Fruit fly (Drosophila melanogaster) whole organism, embryonic: ENCODE data around the gene Cyp9f2.

Source experiments
- Adf1 ChIP-seq: fragments of 200-800 bp; sonication (Bioruptor generic); IDR thresholded peaks from 2 replicates; pipeline ENCODE4 v1.3.6; 2022; ENCODE audit warnings: missing biosample characterization, missing genetic modification characterization
- Blimp-1 ChIP-seq: fragments of 200-800 bp; sonication (Bioruptor generic); optimal IDR thresholded peaks from 3 replicates; lab custom pipeline; 2018; ENCODE audit warnings: missing biosample characterization, missing genetic modification characterization, mild to moderate bottlenecking, moderate library complexity, missing genetic modification reagents
- Bteb2 ChIP-seq: fragments of 200-800 bp; sonication (Bioruptor generic); optimal IDR thresholded peaks from 2 replicates; lab custom pipeline; 2016; ENCODE audit warnings: missing biosample characterization, missing genetic modification characterization
- CG1024 ChIP-seq: fragments of 200-800 bp; sonication (Bioruptor generic); IDR thresholded peaks from 2 replicates; pipeline ENCODE4 v1.3.6; 2022; ENCODE audit warnings: missing biosample characterization, missing genetic modification characterization
- CG10267 ChIP-seq: fragments of 200-800 bp; sonication (Bioruptor generic); optimal IDR thresholded peaks from 2 replicates; lab custom pipeline; 2018; ENCODE audit warnings: missing biosample characterization, mild to moderate bottlenecking, missing genetic modification characterization, moderate library complexity
- CG10321 ChIP-seq: fragments of 200-800 bp; sonication (Bioruptor generic); IDR thresholded peaks from 2 replicates; pipeline ENCODE4 v1.3.6; 2022; ENCODE audit warnings: missing biosample characterization, missing genetic modification characterization
- CG10462 ChIP-seq: fragments of 200-800 bp; sonication (Bioruptor generic); optimal IDR thresholded peaks from 2 replicates; lab custom pipeline; 2016; ENCODE audit warnings: missing biosample characterization, missing genetic modification characterization
- CG11456 ChIP-seq: fragments of 200-800 bp; sonication (Bioruptor generic); IDR thresholded peaks from 3 replicates; pipeline ENCODE4 v1.3.6; 2022; ENCODE audit warnings: missing biosample characterization, missing genetic modification characterization
- CG11504 ChIP-seq: fragments of 200-800 bp; sonication (Bioruptor generic); optimal IDR thresholded peaks from 3 replicates; lab custom pipeline; 2019; ENCODE audit warnings: missing biosample characterization, mild to moderate bottlenecking, missing genetic modification characterization, moderate library complexity
- CG12299 ChIP-seq: fragments of 200-800 bp; sonication (Bioruptor generic); optimal IDR thresholded peaks from 2 replicates; lab custom pipeline; 2018; ENCODE audit warnings: missing biosample characterization, mild to moderate bottlenecking, missing genetic modification characterization
- CG13296 ChIP-seq: fragments of 200-800 bp; sonication (Bioruptor generic); optimal IDR thresholded peaks from 3 replicates; lab custom pipeline; 2018; ENCODE audit warnings: missing biosample characterization, mild to moderate bottlenecking, missing genetic modification characterization
- CG13424 ChIP-seq: fragments of 200-800 bp; sonication (Bioruptor generic); optimal IDR thresholded peaks from 2 replicates; lab custom pipeline; 2019; ENCODE audit warnings: missing biosample characterization, mild to moderate bottlenecking, missing genetic modification characterization, moderate library complexity
- CG15514 ChIP-seq: fragments of 200-800 bp; sonication (Bioruptor generic); optimal IDR thresholded peaks from 3 replicates; lab custom pipeline; 2017; ENCODE audit warnings: missing biosample characterization, missing genetic modification characterization, mild to moderate bottlenecking, moderate library complexity, missing genetic modification reagents
- CG1602 ChIP-seq: fragments of 200-800 bp; sonication (Bioruptor generic); optimal IDR thresholded peaks from 3 replicates; lab custom pipeline; 2016; ENCODE audit warnings: missing biosample characterization, missing genetic modification characterization
- CG16815 ChIP-seq: fragments of 200-800 bp; sonication (Bioruptor generic); optimal IDR thresholded peaks from 3 replicates; lab custom pipeline; 2017; ENCODE audit warnings: missing biosample characterization, mild to moderate bottlenecking, missing genetic modification characterization
- CG17568 ChIP-seq: fragments of 200-800 bp; sonication (Bioruptor generic); optimal IDR thresholded peaks from 2 replicates; lab custom pipeline; 2018; ENCODE audit warnings: missing biosample characterization, mild to moderate bottlenecking, missing genetic modification characterization, moderate library complexity
- CG17802 ChIP-seq: fragments of 200-800 bp; sonication (Bioruptor generic); optimal IDR thresholded peaks from 2 replicates; lab custom pipeline; 2018; ENCODE audit warnings: missing biosample characterization, mild to moderate bottlenecking, missing genetic modification characterization, moderate library complexity
- CG2129 ChIP-seq: fragments of 200-800 bp; sonication (Bioruptor generic); IDR thresholded peaks from 2 replicates; pipeline ENCODE4 v1.3.6; 2022; ENCODE audit warnings: missing biosample characterization, missing genetic modification characterization; ENCODE audit not compliant: partially characterized antibody
- CG32767 ChIP-seq: fragments of 200-800 bp; sonication (Bioruptor generic); IDR thresholded peaks from 2 replicates; pipeline ENCODE4 v1.3.6; 2022; ENCODE audit warnings: missing biosample characterization, missing genetic modification characterization
- CG32772 ChIP-seq: fragments of 200-800 bp; sonication (Bioruptor generic); IDR thresholded peaks from 2 replicates; pipeline ENCODE4 v1.3.6; 2022; ENCODE audit warnings: missing biosample characterization, missing genetic modification characterization
- CG3726 ChIP-seq: fragments of 200-800 bp; sonication (Bioruptor generic); IDR thresholded peaks from 3 replicates; pipeline ENCODE4, ENCODE4 v1.3.6; 2022; ENCODE audit warnings: missing biosample characterization, missing genetic modification characterization
- CG4360 ChIP-seq: fragments of 200-800 bp; sonication (Bioruptor generic); IDR thresholded peaks from 2 replicates; pipeline ENCODE4 v1.3.6; 2022; ENCODE audit warnings: missing biosample characterization, missing genetic modification characterization
- CG6654 ChIP-seq: fragments of 200-800 bp; sonication (Bioruptor generic); optimal IDR thresholded peaks from 2 replicates; lab custom pipeline; 2017; ENCODE audit warnings: missing biosample characterization, mild to moderate bottlenecking, missing genetic modification characterization
- CG8944 ChIP-seq: fragments of 200-800 bp; sonication (Bioruptor generic); optimal IDR thresholded peaks from 3 replicates; lab custom pipeline; 2016; ENCODE audit warnings: missing biosample characterization, missing genetic modification characterization
- Dfd ChIP-seq, 2 experiments: fragments of >200 bp; optimal IDR thresholded peaks; 2 replicates each; lab custom pipeline; 2017; ENCODE audit warnings: missing biosample characterization in 2 of 2, missing genetic modification characterization in 2 of 2
- Dll ChIP-seq: fragments of 200-800 bp; sonication (Bioruptor generic); IDR thresholded peaks from 4 replicates; pipeline ENCODE4 v1.3.6; 2022; ENCODE audit warnings: missing biosample characterization, missing genetic modification characterization; ENCODE audit not compliant: partially characterized antibody
- Ets65A ChIP-seq: fragments of 200-800 bp; sonication (Bioruptor generic); peaks from one replicate; lab custom pipeline; 2016; ENCODE audit warnings: missing biosample characterization, missing genetic modification characterization
- Meics ChIP-seq: fragments of 200-800 bp; sonication (Bioruptor generic); optimal IDR thresholded peaks from 2 replicates; lab custom pipeline; 2017; ENCODE audit warnings: missing biosample characterization, mild to moderate bottlenecking, missing genetic modification characterization
- NC2α ChIP-seq: fragments of 200-800 bp; sonication (Bioruptor generic); optimal IDR thresholded peaks from 2 replicates; lab custom pipeline; 2016; ENCODE audit warnings: missing biosample characterization, missing genetic modification characterization
- Optix ChIP-seq: fragments of 200-800 bp; sonication (Bioruptor generic); IDR thresholded peaks from 3 replicates; pipeline ENCODE4 v1.3.6; 2022; ENCODE audit warnings: missing biosample characterization, missing genetic modification characterization
- Rx ChIP-seq: fragments of 200-800 bp; sonication (Bioruptor generic); IDR thresholded peaks from 2 replicates; pipeline ENCODE4 v1.3.6; 2022; ENCODE audit warnings: missing biosample characterization, missing genetic modification characterization
- Xrp1 ChIP-seq: fragments of 200-800 bp; sonication (Bioruptor generic); IDR thresholded peaks from 2 replicates; pipeline ENCODE4 v1.3.6; 2022; ENCODE audit warnings: missing biosample characterization, missing genetic modification characterization
- aop ChIP-seq: fragments of 200-800 bp; sonication (Bioruptor generic); IDR thresholded peaks from 2 replicates; pipeline ENCODE4 v1.3.6; 2022; ENCODE audit warnings: missing biosample characterization, missing genetic modification characterization
- ase ChIP-seq: fragments of 200-800 bp; sonication (Bioruptor generic); IDR thresholded peaks from 3 replicates; pipeline ENCODE4 v1.3.6; 2022; ENCODE audit warnings: missing biosample characterization, missing genetic modification characterization
- bab2 ChIP-seq: fragments of 200-800 bp; sonication (Bioruptor generic); optimal IDR thresholded peaks from 2 replicates; lab custom pipeline; 2016; ENCODE audit warnings: missing biosample characterization, missing genetic modification characterization
- br ChIP-seq: fragments of >200 bp; optimal IDR thresholded peaks from 2 replicates; lab custom pipeline; 2017
- btn ChIP-seq: fragments of 200-800 bp; sonication (Bioruptor generic); optimal IDR thresholded peaks from 2 replicates; lab custom pipeline; 2016; ENCODE audit warnings: missing biosample characterization, missing genetic modification characterization
- emc ChIP-seq: fragments of 200-800 bp; sonication (Bioruptor generic); optimal IDR thresholded peaks from 2 replicates; lab custom pipeline; 2016; ENCODE audit warnings: missing biosample characterization, missing genetic modification characterization
- exex ChIP-seq: fragments of 200-800 bp; sonication (Bioruptor generic); optimal IDR thresholded peaks from 4 replicates; lab custom pipeline; 2018; ENCODE audit warnings: missing biosample characterization, mild to moderate bottlenecking, missing genetic modification characterization, moderate library complexity
- gce ChIP-seq: fragments of 200-800 bp; sonication (Bioruptor generic); IDR thresholded peaks from 3 replicates; pipeline ENCODE4 v1.3.6; 2022; ENCODE audit warnings: missing biosample characterization, missing genetic modification characterization
- grn ChIP-seq: fragments of 200-800 bp; sonication (Bioruptor generic); optimal IDR thresholded peaks from 3 replicates; lab custom pipeline; 2017; ENCODE audit warnings: missing biosample characterization, missing genetic modification characterization
- ham ChIP-seq: fragments of 200-800 bp; sonication (Bioruptor generic); IDR thresholded peaks from 2 replicates; pipeline ENCODE4 v1.3.6; 2022; ENCODE audit warnings: missing biosample characterization, missing genetic modification characterization
- hb ChIP-seq: fragments of 200-800 bp; sonication (Bioruptor generic); IDR thresholded peaks from 3 replicates; pipeline ENCODE4 v1.3.6; 2022; ENCODE audit warnings: missing biosample characterization, missing genetic modification characterization; ENCODE audit not compliant: partially characterized antibody
- nerfin-2 ChIP-seq: fragments of 200-800 bp; sonication (Bioruptor generic); IDR thresholded peaks from 2 replicates; pipeline ENCODE4 v1.3.6; 2022; ENCODE audit warnings: missing biosample characterization, missing genetic modification characterization; ENCODE audit not compliant: partially characterized antibody
- phol ChIP-seq: fragments of 200-800 bp; sonication (Bioruptor generic); optimal IDR thresholded peaks from 3 replicates; lab custom pipeline; 2018; ENCODE audit warnings: missing biosample characterization, mild to moderate bottlenecking, missing genetic modification characterization, moderate library complexity
- pita ChIP-seq: fragments of 200-800 bp; sonication (Bioruptor generic); optimal IDR thresholded peaks from 2 replicates; lab custom pipeline; 2017; ENCODE audit warnings: missing biosample characterization, mild to moderate bottlenecking, missing genetic modification characterization
- scrt ChIP-seq: fragments of 200-800 bp; sonication (Bioruptor generic); optimal IDR thresholded peaks from 2 replicates; lab custom pipeline; 2018; ENCODE audit warnings: missing biosample characterization, mild to moderate bottlenecking, missing genetic modification characterization, moderate library complexity
- sens-2 ChIP-seq: fragments of 200-800 bp; sonication (Bioruptor generic); IDR thresholded peaks from 2 replicates; pipeline ENCODE4 v1.3.6; 2022; ENCODE audit warnings: missing biosample characterization, missing genetic modification characterization
- sisA ChIP-seq: fragments of 200-800 bp; sonication (Bioruptor generic); IDR thresholded peaks from 2 replicates; pipeline ENCODE4 v1.3.6; 2022; ENCODE audit warnings: missing biosample characterization, missing genetic modification characterization
- tna ChIP-seq: fragments of 200-800 bp; sonication (Bioruptor generic); IDR thresholded peaks from 2 replicates; pipeline ENCODE4 v1.3.6; 2022; ENCODE audit warnings: missing biosample characterization, missing genetic modification characterization; ENCODE audit not compliant: partially characterized antibody
- toy ChIP-seq: fragments of 200-800 bp; sonication (Bioruptor generic); IDR thresholded peaks from 2 replicates; pipeline ENCODE4 v1.3.6; 2022; ENCODE audit warnings: missing biosample characterization, missing genetic modification characterization

The Cyp9f2 gene

dm6 chr3R:12448889-12449314 is 43.1 kb upstream of the Cyp9f2 start, which contains the start of gene CG18549 (continued):
- TF ChIP-seq exex: peak; percentile 99
- TF ChIP-seq Meics (GFP tag; lab: Kevin White, UChicago): peak; percentile 100
- peak; percentile 64; the same call in 1 of the 2 replicates for TF ChIP-seq nerfin-2 (GFP tag; lab: Robert Waterston, UW)
- peak; percentile 96 for TF ChIP-seq CG15514 (GFP tag; lab: Kevin White, UChicago)
- TF ChIP-seq CG1024 (GFP tag; lab: Robert Waterston, UW): peak; percentile 98
- peak; percentile 99 for TF ChIP-seq Blimp-1 (GFP tag; lab: Kevin White, UChicago)
- peak; percentile 98 for TF ChIP-seq aop (GFP tag; lab: Robert Waterston, UW)
- TF ChIP-seq pita (GFP tag; lab: Kevin White, UChicago): no peak
- TF ChIP-seq Dll: peak; percentile 90
- TF ChIP-seq hb (GFP tag; lab: Robert Waterston, UW): peak; percentile 72; the same call in 2 of the 3 replicates
- TF ChIP-seq Adf1 (GFP tag; lab: Robert Waterston, UW): peak; percentile 93
- peak; percentile 100 for TF ChIP-seq gce (GFP tag; lab: Robert Waterston, UW)
- TF ChIP-seq Xrp1 (GFP tag; lab: Robert Waterston, UW): peak; percentile 100
- no peak for TF ChIP-seq Dfd (GFP tag; optimal IDR thresholded peaks at IDR 0.05; lab: Kevin White, UChicago)
- TF ChIP-seq CG13296 (GFP tag; lab: Kevin White, UChicago): peak; percentile 100
- peak; percentile 100 for TF ChIP-seq sisA (GFP tag; lab: Robert Waterston, UW)
- TF ChIP-seq btn (GFP tag; lab: Kevin White, UChicago): peak; percentile 99
- peak; percentile 95 for TF ChIP-seq CG4360
- TF ChIP-seq CG3726 (GFP tag; lab: Robert Waterston, UW): peak; percentile 100
- TF ChIP-seq sens-2 (GFP tag; lab: Robert Waterston, UW): peak; percentile 100
- TF ChIP-seq CG12299 (tag; lab: Kevin White, UChicago): peak; percentile 100
- peak; percentile 100 for TF ChIP-seq bab2
- peak; percentile 99 for TF ChIP-seq CG16815
- no peak for TF ChIP-seq br (lab: Kevin White, UChicago)
- TF ChIP-seq NC2α (GFP tag; lab: Kevin White, UChicago): peak; percentile 99
- peak; percentile 100 for TF ChIP-seq CG11456 (GFP tag; lab: Robert Waterston, UW)
- peak; percentile 95 for TF ChIP-seq CG17802 (tag; lab: Kevin White, UChicago)
- TF ChIP-seq CG11504 (tag; lab: Kevin White, UChicago): peak; percentile 99
- peak; percentile 100 for TF ChIP-seq CG10267 (tag; lab: Kevin White, UChicago)
- TF ChIP-seq grn (GFP tag; lab: Kevin White, UChicago): peak; percentile 97
- peak; percentile 91 for TF ChIP-seq CG10321 (GFP tag; lab: Robert Waterston, UW)
- TF ChIP-seq phol (tag; lab: Kevin White, UChicago): peak; percentile 100
- peak; percentile 94 for TF ChIP-seq CG6654 (GFP tag; lab: Kevin White, UChicago)
- peak; percentile 99 for TF ChIP-seq Bteb2 (GFP tag; lab: Kevin White, UChicago)
- TF ChIP-seq ase (GFP tag; lab: Robert Waterston, UW): peak; percentile 100
- TF ChIP-seq CG2129: peak; percentile 62
- peak; percentile 100 for TF ChIP-seq CG32767 (GFP tag; lab: Robert Waterston, UW)
- peak; percentile 99 for TF ChIP-seq Optix (GFP tag; lab: Robert Waterston, UW)
- peak; percentile 97 for TF ChIP-seq emc (GFP tag; lab: Kevin White, UChicago)
- peak; percentile 99 for TF ChIP-seq Rx
- TF ChIP-seq CG1602 (GFP tag; lab: Kevin White, UChicago): peak; percentile 100
- TF ChIP-seq CG10462 (GFP tag; lab: Kevin White, UChicago): peak; percentile 99
- TF ChIP-seq CG17568 (GFP tag; lab: Kevin White, UChicago): peak; percentile 100
- peak; percentile 62 for TF ChIP-seq tna (GFP tag; lab: Robert Waterston, UW)
- TF ChIP-seq CG8944 (GFP tag; lab: Kevin White, UChicago): peak; percentile 99
- peak; percentile 98 for TF ChIP-seq ham (GFP tag; lab: Robert Waterston, UW)
- peak; percentile 99 for TF ChIP-seq scrt (GFP tag; lab: Kevin White, UChicago)
- TF ChIP-seq toy: peak; percentile 99
- peak; percentile 100 for TF ChIP-seq CG32772 (GFP tag; lab: Robert Waterston, UW)
- peak; percentile 100 for TF ChIP-seq Ets65A (GFP tag; lab: Kevin White, UChicago)
- TF ChIP-seq CG13424 (tag; lab: Kevin White, UChicago): peak; percentile 100
